Worm (Caenorhabditis elegans): Measurements from ENCODE around the gene fbxa-5.

Gene fbxa-5

ce11 chrIII:1295149-1295716 lies 44.9 kb downstream of the fbxa-5 start, which contains the start of gene fbxa-35 (continued):
- no peak for TF ChIP-seq set-16 (GFP tag; IDR thresholded peaks at IDR 0.05)
- no peak for TF ChIP-seq php-3 (GFP tag; IDR thresholded peaks at IDR 0.05)
- TF ChIP-seq ama-1 (optimal IDR thresholded peaks at IDR 0.05): no peak
- no peak for TF ChIP-seq ZK337.2 (GFP tag; IDR thresholded peaks at IDR 0.05)
- no peak for TF ChIP-seq ceh-28 (tag; optimal IDR thresholded peaks at IDR 0.05)
- no peak for TF ChIP-seq ztf-11 (tag; optimal IDR thresholded peaks at IDR 0.05)
- no peak for TF ChIP-seq aly-2 (tag; optimal IDR thresholded peaks at IDR 0.05)
- TF ChIP-seq egl-43 (GFP tag; IDR thresholded peaks at IDR 0.05): no peak
- no peak for TF ChIP-seq zip-11 (GFP tag; IDR thresholded peaks at IDR 0.05)

ce11 chrIII:1293135-1293534 lies 47.0 kb downstream of the fbxa-5 start, which contains the start of gene fbxa-36:
Gene fbxa-36, minus strand, starts transcription at chrIII:1293235.
- no peak for TF ChIP-seq mes-2 (tag; optimal IDR thresholded peaks at IDR 0.05; ENCODE audit: poor library complexity, severe bottlenecking)
- no peak for TF ChIP-seq ceh-20 (GFP tag; IDR thresholded peaks at IDR 0.05)
- no peak for TF ChIP-seq nhr-10 (tag; optimal IDR thresholded peaks at IDR 0.05)
- no peak for TF ChIP-seq daf-8 (GFP tag; IDR thresholded peaks at IDR 0.05)
- no peak for TF ChIP-seq arid-1 (GFP tag; conservative IDR thresholded peaks at IDR 0.05)
- TF ChIP-seq ceh-62 (tag; optimal IDR thresholded peaks at IDR 0.05): no peak
- no peak for TF ChIP-seq unc-130 (GFP tag; optimal IDR thresholded peaks at IDR 0.05)
- TF ChIP-seq spr-3 (GFP tag; optimal IDR thresholded peaks at IDR 0.05): no peak
- TF ChIP-seq Y5F2A.4 (GFP tag; optimal IDR thresholded peaks at IDR 0.05): no peak
- TF ChIP-seq R02D3.7 (tag; optimal IDR thresholded peaks at IDR 0.05): no peak
- no peak for TF ChIP-seq lin-38 (GFP tag; IDR thresholded peaks at IDR 0.05)
- no peak for TF ChIP-seq mxl-2 (GFP tag; conservative IDR thresholded peaks at IDR 0.05)
- TF ChIP-seq lin-39 (tag; optimal IDR thresholded peaks at IDR 0.05): no peak
- no peak for TF ChIP-seq nhr-77 (tag; optimal IDR thresholded peaks at IDR 0.05)
- no peak for TF ChIP-seq T26A8.4 (GFP tag; IDR thresholded peaks at IDR 0.05)
- TF ChIP-seq T20F7.1 (GFP tag; optimal IDR thresholded peaks at IDR 0.05): no peak
- TF ChIP-seq nhr-6 (tag; optimal IDR thresholded peaks at IDR 0.05): no peak

ce11 chrIII:1289139-1289538 lies 51.0 kb downstream of the fbxa-5 start:
- peak; percentile 39 for TF ChIP-seq nhr-28 (tag; optimal IDR thresholded peaks at IDR 0.05)
- no peak for TF ChIP-seq hlh-30 (tag; optimal IDR thresholded peaks at IDR 0.05; ENCODE audit: insufficient read depth)
- TF ChIP-seq pqm-1 (tag; optimal IDR thresholded peaks at IDR 0.05): peak; percentile 53
- no peak for TF ChIP-seq spr-1 (tag; optimal IDR thresholded peaks at IDR 0.05)
- no peak for TF ChIP-seq ceh-82 (tag; optimal IDR thresholded peaks at IDR 0.05)
- TF ChIP-seq daf-16 (GFP tag; optimal IDR thresholded peaks at IDR 0.05): no peak
- TF ChIP-seq daf-16 (tag; optimal IDR thresholded peaks at IDR 0.05): peak; percentile 18
- no peak for TF ChIP-seq mdt-29 (GFP tag; IDR thresholded peaks at IDR 0.05)
- no peak for TF ChIP-seq lin-1 (GFP tag; IDR thresholded peaks at IDR 0.05)
- no peak for TF ChIP-seq madf-9 (GFP tag; conservative IDR thresholded peaks at IDR 0.05)

- TF ChIP-seq F37D6.2 (tag; optimal IDR thresholded peaks at IDR 0.05): no peak
- no peak for TF ChIP-seq spr-1 (tag; optimal IDR thresholded peaks at IDR 0.05)
- TF ChIP-seq nhr-111 (GFP tag; optimal IDR thresholded peaks at IDR 0.05): no peak
- TF ChIP-seq zip-2 (tag; optimal IDR thresholded peaks at IDR 0.05): peak; percentile 77
Observed at ce11 chrIII:1288473-1289056, 51.6 kb downstream of the fbxa-5 start, which contains the start of gene fbxa-50. Gene fbxa-50, minus strand, starts transcription at chrIII:1288523.

All from whole organism, L4 larva.